Fruit fly (Drosophila melanogaster): ENCODE measurements around the gene CG31296.

- TF ChIP-seq CG9817 (tag; optimal IDR thresholded peaks at IDR 0.05): no peak
- TF ChIP-seq Meics (GFP tag; optimal IDR thresholded peaks at IDR 0.05): no peak
- TF ChIP-seq CG13296 (GFP tag; optimal IDR thresholded peaks at IDR 0.05): no peak
- no peak for TF ChIP-seq crc (GFP tag; optimal IDR thresholded peaks at IDR 0.05)
- TF ChIP-seq Oaz (GFP tag; IDR thresholded peaks at IDR 0.05): no peak
- TF ChIP-seq CG9609 (GFP tag; optimal IDR thresholded peaks at IDR 0.05): no peak
- TF ChIP-seq Abd-B (GFP tag; optimal IDR thresholded peaks at IDR 0.05): no peak
- no peak for TF ChIP-seq CG6813 (GFP tag; optimal IDR thresholded peaks at IDR 0.05)
- TF ChIP-seq CG8944 (GFP tag; optimal IDR thresholded peaks at IDR 0.05): no peak
- TF ChIP-seq exex (tag; optimal IDR thresholded peaks at IDR 0.05): no peak
These were observed 35.1 kb upstream of the CG31296 start for dm6 chr3R:15566340-15566739.
